Worm (Caenorhabditis elegans) whole organism, young adult: ENCODE measurements around the gene C18A11.1.

Source experiments
- ets-4 ChIP-seq: fragments of 200-800 bp; sonication (Bioruptor generic); optimal IDR thresholded peaks from 2 replicates; lab custom pipeline; 2018; ENCODE audit warnings: mild to moderate bottlenecking, missing genetic modification characterization, missing compliant biosample characterization
- madf-6 ChIP-seq: fragments of 200-800 bp; sonication (Bioruptor generic); IDR thresholded peaks from 2 replicates; pipeline ENCODE4 v1.3.6; 2022; ENCODE audit warnings: missing genetic modification reagents, missing genetic modification characterization, missing compliant biosample characterization

DNA sequence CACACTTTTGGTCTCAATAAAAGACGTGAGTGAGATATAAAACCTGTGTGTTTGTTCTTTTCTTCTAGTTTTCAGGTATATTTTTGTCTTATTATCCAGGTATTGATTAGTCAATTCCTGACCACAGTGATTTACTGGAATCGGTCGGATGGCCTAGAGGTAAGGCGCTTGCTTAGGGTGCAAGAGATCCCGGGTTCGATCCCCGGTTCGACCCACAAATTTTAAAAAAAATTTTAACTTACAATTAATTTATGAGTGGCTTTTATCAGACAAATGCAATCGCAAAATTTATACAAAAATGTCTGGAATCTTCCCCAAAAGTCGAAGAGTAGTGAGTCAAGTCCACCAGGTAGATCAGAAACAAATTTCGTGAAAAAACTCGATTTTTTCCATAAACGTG is 31.8 kb upstream of the C18A11.1 start:
- TF ChIP-seq ets-4 (GFP tag; lab: Kevin White, UChicago) (no peak), madf-6 (GFP tag; lab: Robert Waterston, UW) (no peak)
